Worm (Caenorhabditis elegans): ENCODE data around the gene zipt-13.

The zipt-13 gene

ce11 chrX:10249685-10250084 lies 12.9 kb upstream of the zipt-13 start:
- TF ChIP-seq med-1 (GFP tag; optimal IDR thresholded peaks at IDR 0.05; ENCODE audit: insufficient read depth): no peak
- TF ChIP-seq klf-2 (GFP tag; conservative IDR thresholded peaks at IDR 0.05): no peak
- no peak for TF ChIP-seq T22C8.4 (GFP tag; IDR thresholded peaks at IDR 0.05)
- TF ChIP-seq flt-1 (GFP tag; IDR thresholded peaks at IDR 0.05): no peak
- TF ChIP-seq ztf-29 (GFP tag; IDR thresholded peaks at IDR 0.05): no peak
- TF ChIP-seq ref-1 (GFP tag; conservative IDR thresholded peaks at IDR 0.05): no peak
- no peak for TF ChIP-seq tab-1 (GFP tag; IDR thresholded peaks at IDR 0.05)
- TF ChIP-seq cog-1 (tag; optimal IDR thresholded peaks at IDR 0.05): no peak
- no peak for TF ChIP-seq ztf-23 (GFP tag; IDR thresholded peaks at IDR 0.05)

ce11 chrX:10245617-10246016 lies 8.9 kb upstream of the zipt-13 start:
- TF ChIP-seq ztf-23 (GFP tag; IDR thresholded peaks at IDR 0.05): no peak
- TF ChIP-seq ref-1 (GFP tag; conservative IDR thresholded peaks at IDR 0.05): no peak
- TF ChIP-seq T22C8.4 (GFP tag; IDR thresholded peaks at IDR 0.05): no peak
- TF ChIP-seq flt-1 (GFP tag; IDR thresholded peaks at IDR 0.05): no peak

- TF ChIP-seq ref-1 (GFP tag; conservative IDR thresholded peaks at IDR 0.05) (no peak), med-1 (GFP tag; optimal IDR thresholded peaks at IDR 0.05; ENCODE audit: insufficient read depth) (no peak), ztf-29 (GFP tag; IDR thresholded peaks at IDR 0.05) (no peak), klf-2 (GFP tag; conservative IDR thresholded peaks at IDR 0.05) (no peak), cog-1 (tag; optimal IDR thresholded peaks at IDR 0.05) (no peak)
Measured at ce11 chrX:10240939-10241338, 4.2 kb upstream of the zipt-13 start, which contains the start of gene str-74. str-74 (minus strand) TSS chrX:10241039.

- no peak for TF ChIP-seq flt-1 (GFP tag; IDR thresholded peaks at IDR 0.05)
- no peak for TF ChIP-seq tab-1 (GFP tag; IDR thresholded peaks at IDR 0.05)
Measured at ce11 chrX:10238146-10238749, 1.5 kb upstream of the zipt-13 start.

ce11 chrX:10232395-10232794 lies 4.3 kb downstream of the zipt-13 start:
- TF ChIP-seq ztf-23 (GFP tag; IDR thresholded peaks at IDR 0.05) (no peak), cog-1 (tag; optimal IDR thresholded peaks at IDR 0.05) (no peak), ref-1 (GFP tag; conservative IDR thresholded peaks at IDR 0.05) (no peak), flt-1 (GFP tag; IDR thresholded peaks at IDR 0.05) (no peak), tab-1 (GFP tag; IDR thresholded peaks at IDR 0.05) (no peak), klf-2 (GFP tag; conservative IDR thresholded peaks at IDR 0.05) (no peak), med-1 (GFP tag; optimal IDR thresholded peaks at IDR 0.05; ENCODE audit: insufficient read depth) (no peak), T22C8.4 (GFP tag; IDR thresholded peaks at IDR 0.05) (no peak), ztf-29 (GFP tag; IDR thresholded peaks at IDR 0.05) (no peak)

- TF ChIP-seq med-1 (GFP tag; optimal IDR thresholded peaks at IDR 0.05; ENCODE audit: insufficient read depth) (no peak), tab-1 (GFP tag; IDR thresholded peaks at IDR 0.05) (no peak), ztf-29 (GFP tag; IDR thresholded peaks at IDR 0.05) (no peak), T22C8.4 (GFP tag; IDR thresholded peaks at IDR 0.05) (no peak), klf-2 (GFP tag; conservative IDR thresholded peaks at IDR 0.05) (no peak), ztf-23 (GFP tag; IDR thresholded peaks at IDR 0.05) (no peak), ref-1 (GFP tag; conservative IDR thresholded peaks at IDR 0.05) (no peak), flt-1 (GFP tag; IDR thresholded peaks at IDR 0.05) (no peak), cog-1 (tag; optimal IDR thresholded peaks at IDR 0.05) (no peak)
Measured at ce11 chrX:10230872-10231271, 5.9 kb downstream of the zipt-13 start.

ce11 chrX:10228094-10228746 lies 8.5 kb downstream of the zipt-13 start, which contains the start of gene C14H10.3:
C14H10.3 (minus strand) TSS chrX:10228137.
- TF ChIP-seq ztf-29 (GFP tag; IDR thresholded peaks at IDR 0.05) (no peak), klf-2 (GFP tag; conservative IDR thresholded peaks at IDR 0.05) (no peak), tab-1 (GFP tag; IDR thresholded peaks at IDR 0.05) (no peak), med-1 (GFP tag; optimal IDR thresholded peaks at IDR 0.05; ENCODE audit: insufficient read depth) (no peak), ref-1 (GFP tag; conservative IDR thresholded peaks at IDR 0.05) (no peak)

ce11 chrX:10227217-10227616 lies 9.5 kb downstream of the zipt-13 start:
- TF ChIP-seq T22C8.4 (GFP tag; IDR thresholded peaks at IDR 0.05) (no peak), ztf-29 (GFP tag; IDR thresholded peaks at IDR 0.05) (no peak), tab-1 (GFP tag; IDR thresholded peaks at IDR 0.05) (no peak), med-1 (GFP tag; optimal IDR thresholded peaks at IDR 0.05; ENCODE audit: insufficient read depth) (no peak), flt-1 (GFP tag; IDR thresholded peaks at IDR 0.05) (no peak), ztf-23 (GFP tag; IDR thresholded peaks at IDR 0.05) (no peak), klf-2 (GFP tag; conservative IDR thresholded peaks at IDR 0.05) (no peak), ref-1 (GFP tag; conservative IDR thresholded peaks at IDR 0.05) (no peak), cog-1 (tag; optimal IDR thresholded peaks at IDR 0.05) (no peak)

- TF ChIP-seq ztf-29 (GFP tag; IDR thresholded peaks at IDR 0.05) (no peak), cog-1 (tag; optimal IDR thresholded peaks at IDR 0.05) (no peak)
Measured at ce11 chrX:10225845-10226244, 10.9 kb downstream of the zipt-13 start.

- TF ChIP-seq cog-1 (tag; optimal IDR thresholded peaks at IDR 0.05) (no peak), med-1 (GFP tag; optimal IDR thresholded peaks at IDR 0.05; ENCODE audit: insufficient read depth) (no peak), ref-1 (GFP tag; conservative IDR thresholded peaks at IDR 0.05) (no peak), klf-2 (GFP tag; conservative IDR thresholded peaks at IDR 0.05) (no peak), ztf-23 (GFP tag; IDR thresholded peaks at IDR 0.05) (no peak), ztf-29 (GFP tag; IDR thresholded peaks at IDR 0.05) (no peak), tab-1 (GFP tag; IDR thresholded peaks at IDR 0.05) (no peak), flt-1 (GFP tag; IDR thresholded peaks at IDR 0.05) (no peak), T22C8.4 (GFP tag; IDR thresholded peaks at IDR 0.05) (no peak)
Measured at ce11 chrX:10219184-10219705, 17.5 kb downstream of the zipt-13 start.
